Fruit fly (Drosophila melanogaster) whole organism, embryonic: Measurements from ENCODE around the gene CG31468.

ENCODE experiments used
- Atf-2 ChIP-seq: fragments of 200-800 bp; sonication (Bioruptor generic); optimal IDR thresholded peaks from 2 replicates; lab custom pipeline; 2016; ENCODE audit warnings: missing biosample characterization, missing genetic modification characterization
- Atf6 ChIP-seq: fragments of 200-800 bp; sonication (Bioruptor generic); IDR thresholded peaks from 2 replicates; pipeline ENCODE4 v1.3.6; 2022; ENCODE audit warnings: missing biosample characterization, missing genetic modification characterization
- CG10274 ChIP-seq: fragments of 200-800 bp; sonication (Bioruptor generic); optimal IDR thresholded peaks from 3 replicates; lab custom pipeline; 2017; ENCODE audit warnings: missing biosample characterization, mild to moderate bottlenecking, missing genetic modification characterization
- CG10565 ChIP-seq: fragments of 200-800 bp; sonication (Bioruptor generic); optimal IDR thresholded peaks from 3 replicates; lab custom pipeline; 2016; ENCODE audit warnings: missing biosample characterization, mild to moderate bottlenecking, missing genetic modification characterization
- CG13894 ChIP-seq: fragments of 200-800 bp; sonication (Bioruptor generic); optimal IDR thresholded peaks from 3 replicates; lab custom pipeline; 2018; ENCODE audit warnings: missing biosample characterization, mild to moderate bottlenecking, missing genetic modification characterization, moderate library complexity
- CG15269 ChIP-seq: fragments of 200-800 bp; sonication (Bioruptor generic); optimal IDR thresholded peaks from 2 replicates; lab custom pipeline; 2018; ENCODE audit warnings: missing biosample characterization, mild to moderate bottlenecking, missing genetic modification characterization, moderate library complexity
- CG1529 ChIP-seq: fragments of 200-800 bp; sonication (Bioruptor generic); optimal IDR thresholded peaks from 3 replicates; lab custom pipeline; 2018; ENCODE audit warnings: missing biosample characterization, missing genetic modification characterization
- CG15479 ChIP-seq: fragments of 200-800 bp; sonication (Bioruptor generic); optimal IDR thresholded peaks from 3 replicates; lab custom pipeline; 2019; ENCODE audit warnings: missing biosample characterization, mild to moderate bottlenecking, missing genetic modification characterization, moderate library complexity
- CG17802 ChIP-seq: fragments of 200-800 bp; sonication (Bioruptor generic); optimal IDR thresholded peaks from 2 replicates; lab custom pipeline; 2018; ENCODE audit warnings: missing biosample characterization, mild to moderate bottlenecking, missing genetic modification characterization, moderate library complexity
- CG30403 ChIP-seq: fragments of 200-800 bp; sonication (Bioruptor generic); optimal IDR thresholded peaks from 3 replicates; lab custom pipeline; 2016; ENCODE audit warnings: missing biosample characterization, missing genetic modification characterization
- CG4282 ChIP-seq: fragments of 200-800 bp; sonication (Bioruptor generic); optimal IDR thresholded peaks from 2 replicates; lab custom pipeline; 2016; ENCODE audit warnings: missing biosample characterization, missing genetic modification characterization
- CG4360 ChIP-seq: fragments of 200-800 bp; sonication (Bioruptor generic); IDR thresholded peaks from 2 replicates; pipeline ENCODE4 v1.3.6; 2022; ENCODE audit warnings: missing biosample characterization, missing genetic modification characterization
- CG5180 ChIP-seq: fragments of 200-800 bp; sonication (Bioruptor generic); optimal IDR thresholded peaks from 3 replicates; lab custom pipeline; 2017; ENCODE audit warnings: missing biosample characterization, missing genetic modification characterization, mild to moderate bottlenecking, moderate library complexity, missing genetic modification reagents
- CG6254 ChIP-seq: fragments of 200-800 bp; sonication (Bioruptor generic); optimal IDR thresholded peaks from 3 replicates; lab custom pipeline; 2017; ENCODE audit warnings: mild to moderate bottlenecking, missing biosample characterization, missing genetic modification reagents, missing genetic modification characterization
- CG6654 ChIP-seq: fragments of 200-800 bp; sonication (Bioruptor generic); optimal IDR thresholded peaks from 2 replicates; lab custom pipeline; 2017; ENCODE audit warnings: missing biosample characterization, mild to moderate bottlenecking, missing genetic modification characterization
- CG7556 ChIP-seq: fragments of 200-800 bp; sonication (Bioruptor generic); optimal IDR thresholded peaks from 2 replicates; lab custom pipeline; 2017; ENCODE audit warnings: missing biosample characterization, mild to moderate bottlenecking, missing genetic modification characterization
- CG7987 ChIP-seq: fragments of 200-800 bp; sonication (Bioruptor generic); optimal IDR thresholded peaks from 2 replicates; lab custom pipeline; 2018; ENCODE audit warnings: missing biosample characterization, mild to moderate bottlenecking, missing genetic modification characterization, moderate library complexity
- CG8281 ChIP-seq: fragments of 200-800 bp; sonication (Bioruptor generic); optimal IDR thresholded peaks from 2 replicates; lab custom pipeline; 2018; ENCODE audit warnings: missing biosample characterization, mild to moderate bottlenecking, missing genetic modification characterization, moderate library complexity
- CG9727 ChIP-seq: fragments of 200-800 bp; sonication (Bioruptor generic); optimal IDR thresholded peaks from 3 replicates; lab custom pipeline; 2017; ENCODE audit warnings: missing biosample characterization, mild to moderate bottlenecking, missing genetic modification characterization
- CG9876 ChIP-seq: fragments of 200-800 bp; sonication (Bioruptor generic); optimal IDR thresholded peaks from 2 replicates; lab custom pipeline; 2016; ENCODE audit warnings: missing biosample characterization, missing genetic modification characterization
- Doc3 ChIP-seq: fragments of 200-800 bp; sonication (Bioruptor generic); IDR thresholded peaks from 3 replicates; pipeline ENCODE4 v1.3.6; 2022; ENCODE audit warnings: missing biosample characterization, missing genetic modification characterization; ENCODE audit not compliant: partially characterized antibody
- E2f1 ChIP-seq: fragments of 200-800 bp; sonication (Bioruptor generic); IDR thresholded peaks from 2 replicates; pipeline ENCODE4 v1.3.6; 2022; ENCODE audit warnings: missing biosample characterization, missing genetic modification characterization
- Lpt ChIP-seq: fragments of >200 bp; optimal IDR thresholded peaks from 2 replicates; lab custom pipeline; 2018; ENCODE audit warnings: missing biosample characterization, missing genetic modification characterization
- Meics ChIP-seq: fragments of 200-800 bp; sonication (Bioruptor generic); optimal IDR thresholded peaks from 2 replicates; lab custom pipeline; 2017; ENCODE audit warnings: missing biosample characterization, mild to moderate bottlenecking, missing genetic modification characterization
- NC2β ChIP-seq: fragments of 200-800 bp; sonication (Bioruptor generic); optimal IDR thresholded peaks from 2 replicates; lab custom pipeline; 2016; ENCODE audit warnings: missing biosample characterization, missing genetic modification characterization
- TFAM ChIP-seq: fragments of 200-800 bp; sonication (Bioruptor generic); optimal IDR thresholded peaks from 2 replicates; lab custom pipeline; 2017; ENCODE audit warnings: missing biosample characterization, missing genetic modification characterization, inconsistent platforms
- Trl ChIP-seq, 3 experiments: fragments of >200 bp in 2 of 3; fragments of 200-800 bp in 1 of 3; sonication (Bioruptor generic) in 1 of 3; optimal IDR thresholded peaks; 2 replicates in 1 of 3; 3 replicates in 2 of 3; lab custom pipeline; 2016 to 2017; ENCODE audit warnings: missing biosample characterization in 1 of 3, missing genetic modification characterization in 1 of 3
- amos ChIP-seq: fragments of 200-800 bp; sonication (Bioruptor generic); IDR thresholded peaks from 2 replicates; pipeline ENCODE4 v1.3.6; 2022; ENCODE audit warnings: missing biosample characterization, missing genetic modification characterization; ENCODE audit not compliant: partially characterized antibody
- bsh ChIP-seq, 2 experiments: fragments of 200-800 bp; sonication (Bioruptor generic); optimal IDR thresholded peaks; 2 replicates each; lab custom pipeline; 2017 to 2018; ENCODE audit warnings: mild to moderate bottlenecking in 2 of 2, missing biosample characterization in 2 of 2, missing genetic modification characterization in 2 of 2, moderate library complexity in 1 of 2
- cas ChIP-seq: fragments of 200-800 bp; sonication (Bioruptor generic); IDR thresholded peaks from 2 replicates; pipeline ENCODE4 v1.3.6; 2022; ENCODE audit warnings: missing biosample characterization, missing genetic modification characterization
- grau ChIP-seq: fragments of 200-800 bp; optimal IDR thresholded peaks from 3 replicates; lab custom pipeline; 2019; ENCODE audit warnings: missing biosample characterization, mild to moderate bottlenecking, missing genetic modification characterization, moderate library complexity
- h ChIP-seq: fragments of >200 bp; optimal IDR thresholded peaks from 2 replicates; lab custom pipeline; 2017
- her ChIP-seq: fragments of 200-800 bp; sonication (Bioruptor generic); optimal IDR thresholded peaks from 2 replicates; lab custom pipeline; 2016; ENCODE audit warnings: missing biosample characterization, missing genetic modification characterization
- hkb ChIP-seq, 2 experiments: fragments of 200-800 bp in 1 of 2; fragments of >200 bp in 1 of 2; sonication (Bioruptor generic) in 1 of 2; IDR thresholded peaks in 1 of 2; optimal IDR thresholded peaks in 1 of 2; 2 replicates each; pipeline versions ENCODE4 v1.3.6 to Lab custom; 2017 to 2022; ENCODE audit warnings: missing biosample characterization in 1 of 2, missing genetic modification characterization in 1 of 2
- klu ChIP-seq: fragments of 200-800 bp; sonication (Bioruptor generic); IDR thresholded peaks from 2 replicates; pipeline ENCODE4 v1.3.6; 2022; ENCODE audit warnings: missing biosample characterization, missing genetic modification characterization
- lab ChIP-seq: fragments of 200-800 bp; sonication (Bioruptor generic); optimal IDR thresholded peaks from 3 replicates; lab custom pipeline; 2017; ENCODE audit warnings: missing biosample characterization, missing genetic modification characterization, mild to moderate bottlenecking, moderate library complexity, missing genetic modification reagents
- lov ChIP-seq, 2 experiments: fragments of 200-800 bp in 1 of 2; fragments of >200 bp in 1 of 2; sonication (Bioruptor generic) in 1 of 2; IDR thresholded peaks in 1 of 2; optimal IDR thresholded peaks in 1 of 2; 2 replicates in 1 of 2; 3 replicates in 1 of 2; pipeline versions ENCODE4 v1.3.6 to Lab custom; 2017 to 2022; ENCODE audit warnings: missing biosample characterization in 1 of 2, missing genetic modification characterization in 1 of 2
- nmo ChIP-seq: fragments of 200-800 bp; sonication (Bioruptor generic); optimal IDR thresholded peaks from 2 replicates; lab custom pipeline; 2018; ENCODE audit warnings: missing biosample characterization, mild to moderate bottlenecking, missing genetic modification characterization, moderate library complexity
- peb ChIP-seq: fragments of 200-800 bp; sonication (Bioruptor generic); IDR thresholded peaks from 2 replicates; pipeline ENCODE4 v1.3.6; 2022; ENCODE audit warnings: missing biosample characterization, missing genetic modification characterization
- pros ChIP-seq: fragments of 200-800 bp; sonication (Bioruptor generic); optimal IDR thresholded peaks from 3 replicates; lab custom pipeline; 2019; ENCODE audit warnings: missing biosample characterization, mild to moderate bottlenecking, missing genetic modification characterization, moderate library complexity
- salm ChIP-seq: fragments of 200-800 bp; sonication (Bioruptor generic); optimal IDR thresholded peaks from 2 replicates; lab custom pipeline; 2018; ENCODE audit warnings: missing biosample characterization, mild to moderate bottlenecking, missing genetic modification characterization
- sc ChIP-seq, 3 experiments: fragments of >200 bp in 2 of 3; fragments of 200-800 bp in 1 of 3; sonication (Bioruptor generic) in 1 of 3; optimal IDR thresholded peaks; 2 replicates in 2 of 3; 3 replicates in 1 of 3; lab custom pipeline; 2017; ENCODE audit warnings: mild to moderate bottlenecking in 1 of 3, missing biosample characterization in 1 of 3, missing genetic modification characterization in 1 of 3, missing genetic modification reagents in 1 of 3
- slou ChIP-seq: fragments of 200-800 bp; sonication (Bioruptor generic); optimal IDR thresholded peaks from 3 replicates; lab custom pipeline; 2016; ENCODE audit warnings: missing biosample characterization, missing genetic modification characterization
- sr ChIP-seq: fragments of 200-800 bp; sonication (Bioruptor generic); IDR thresholded peaks from 3 replicates; pipeline ENCODE4 v1.3.6; 2022; ENCODE audit warnings: missing biosample characterization, missing genetic modification characterization
- tio ChIP-seq: fragments of 200-800 bp; sonication (Bioruptor generic); optimal IDR thresholded peaks from 2 replicates; lab custom pipeline; 2017; ENCODE audit warnings: missing biosample characterization, missing genetic modification characterization, inconsistent platforms
- yki ChIP-seq: fragments of >200 bp; optimal IDR thresholded peaks from 3 replicates; lab custom pipeline; 2018
- zf30C ChIP-seq: fragments of 200-800 bp; sonication (Bioruptor generic); optimal IDR thresholded peaks from 3 replicates; lab custom pipeline; 2018; ENCODE audit warnings: missing biosample characterization, mild to moderate bottlenecking, missing genetic modification characterization

Gene CG31468

DNA sequence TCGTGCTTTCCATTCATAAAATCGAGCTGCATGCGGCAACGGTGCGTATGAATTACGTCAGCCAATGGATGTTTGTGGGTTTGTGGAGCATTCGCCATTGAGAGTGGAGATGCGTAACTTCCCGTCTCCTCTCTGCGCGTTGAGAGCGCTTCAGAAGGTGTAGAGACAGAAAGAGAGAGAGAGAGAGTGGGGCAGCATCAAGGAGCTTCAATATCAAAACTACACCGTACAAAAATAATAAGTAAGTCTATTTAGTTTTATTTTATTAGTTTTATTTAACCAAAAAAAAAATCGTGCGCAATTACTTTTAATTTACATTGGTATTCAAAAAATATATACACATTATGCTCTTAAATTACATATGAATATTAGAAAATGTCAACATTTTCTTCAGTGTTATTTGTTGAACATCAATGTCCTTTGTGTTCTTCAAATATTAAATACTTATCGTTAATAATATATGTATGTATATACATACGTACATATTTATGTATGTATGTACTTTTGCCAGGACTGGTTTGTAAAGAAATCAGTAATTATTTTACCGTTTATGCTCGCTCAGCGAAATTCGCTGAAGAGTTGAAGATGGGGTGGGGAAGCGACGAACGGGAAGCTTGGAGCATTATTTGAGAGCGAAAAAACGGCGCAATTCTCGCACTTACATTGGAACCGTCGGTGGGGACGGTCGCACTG, 22.7 kb upstream of the CG31468 start, which contains the start of gene CG10365 (continued):
- TF ChIP-seq klu: peak; percentile 75
- no peak for TF ChIP-seq CG7987
- no peak for TF ChIP-seq CG17802 (tag; lab: Kevin White, UChicago)
- TF ChIP-seq E2f1 (GFP tag; lab: Robert Waterston, UW): peak; percentile 86
- TF ChIP-seq nmo (GFP tag; lab: Kevin White, UChicago): peak; percentile 90
- TF ChIP-seq Meics (GFP tag; lab: Kevin White, UChicago): peak; percentile 93
- TF ChIP-seq CG5180 (GFP tag; lab: Kevin White, UChicago): peak; percentile 70
- no peak for TF ChIP-seq CG4282 (GFP tag; lab: Kevin White, UChicago)
- TF ChIP-seq zf30C (GFP tag; lab: Kevin White, UChicago): peak; percentile 59
- TF ChIP-seq CG1529: peak; percentile 17
- TF ChIP-seq CG8281 (tag; lab: Kevin White, UChicago): peak; percentile 64
- TF ChIP-seq slou: peak; percentile 57
- TF ChIP-seq yki (lab: Kevin White, UChicago): no peak
- TF ChIP-seq CG30403 (GFP tag; lab: Kevin White, UChicago): peak; percentile 90
- no peak for TF ChIP-seq CG10565 (GFP tag; lab: Kevin White, UChicago)
- no peak for TF ChIP-seq CG4360 (GFP tag; lab: Robert Waterston, UW)
- no peak for TF ChIP-seq lov (optimal IDR thresholded peaks at IDR 0.05; lab: Kevin White, UChicago)
- no peak for TF ChIP-seq lov (GFP tag; IDR thresholded peaks at IDR 0.05; lab: Robert Waterston, UW)
- no peak for TF ChIP-seq h (lab: Kevin White, UChicago)
- no peak for TF ChIP-seq pros
- TF ChIP-seq CG6654 (GFP tag; lab: Kevin White, UChicago): peak; percentile 5
- TF ChIP-seq CG9876 (GFP tag; lab: Kevin White, UChicago): no peak
- TF ChIP-seq peb: peak; percentile 24; the same call in 1 of the 2 replicates
- TF ChIP-seq Atf-2 (GFP tag; lab: Kevin White, UChicago): no peak
- no peak for TF ChIP-seq her (GFP tag; lab: Kevin White, UChicago)
- TF ChIP-seq Atf6 (GFP tag; lab: Robert Waterston, UW): peak; percentile 94
- no peak for TF ChIP-seq amos
- no peak for TF ChIP-seq Doc3
- TF ChIP-seq CG7556 (GFP tag; lab: Kevin White, UChicago): peak; percentile 96
- peak; percentile 86 for TF ChIP-seq CG13894 (tag; lab: Kevin White, UChicago)
- TF ChIP-seq sc (optimal IDR thresholded peaks at IDR 0.05; lab: Kevin White, UChicago): no peak
- peak; percentile 24 for TF ChIP-seq sc (GFP tag; optimal IDR thresholded peaks at IDR 0.05; lab: Kevin White, UChicago)
- TF ChIP-seq lab (GFP tag; lab: Kevin White, UChicago): peak; percentile 92
- TF ChIP-seq cas: 0 out of 2 replicates have a peak, but pooled peaks have one; percentile 50
- no peak for TF ChIP-seq hkb (optimal IDR thresholded peaks at IDR 0.05; lab: Kevin White, UChicago)
- peak; percentile 84 for TF ChIP-seq hkb (GFP tag; IDR thresholded peaks at IDR 0.05; lab: Robert Waterston, UW)
- TF ChIP-seq CG15269: peak; percentile 95
- TF ChIP-seq TFAM (GFP tag; lab: Kevin White, UChicago): peak; percentile 21
- TF ChIP-seq CG9727: peak; percentile 92
- TF ChIP-seq Trl (optimal IDR thresholded peaks at IDR 0.05; lab: Kevin White, UChicago): peak; percentile 78 to 89
- no peak for TF ChIP-seq Trl (GFP tag; optimal IDR thresholded peaks at IDR 0.05; lab: Kevin White, UChicago)
- TF ChIP-seq CG10274 (GFP tag; lab: Kevin White, UChicago): no peak
- TF ChIP-seq grau (tag; lab: Kevin White, UChicago): peak; percentile 86
- TF ChIP-seq CG6254: peak; percentile 52
- no peak for TF ChIP-seq CG15479 (GFP tag; lab: Kevin White, UChicago)
- 0 out of 3 replicates have a peak, but pooled peaks have one; percentile 22 for TF ChIP-seq sr (GFP tag; lab: Robert Waterston, UW)
- TF ChIP-seq tio (GFP tag; lab: Kevin White, UChicago): peak; percentile 59
- TF ChIP-seq NC2β (GFP tag; lab: Kevin White, UChicago): no peak
- no peak for TF ChIP-seq Lpt
- TF ChIP-seq bsh (GFP tag; optimal IDR thresholded peaks at IDR 0.05; lab: Kevin White, UChicago): peak; percentile 16 to 77
- TF ChIP-seq salm (tag; lab: Kevin White, UChicago): peak; percentile 83
